Worm (Caenorhabditis elegans) whole organism, late embryonic: Measurements from ENCODE around the gene Y73B6BL.288.
A peak's percentile ranks its signal among the peaks of the same experiment; 100 is the strongest.

Experiments
- C08G9.2 ChIP-seq: sonication (generic microtip); optimal IDR thresholded peaks from 2 replicates; lab custom pipeline; 2016; ENCODE audit warnings: mild to moderate bottlenecking, missing genetic modification characterization, moderate library complexity, missing compliant biosample characterization
- C38D4.7 ChIP-seq: fragments of 200-800 bp; sonication (Bioruptor generic); optimal IDR thresholded peaks from 2 replicates; lab custom pipeline; 2018; ENCODE audit warnings: mild to moderate bottlenecking, missing genetic modification characterization, moderate library complexity, missing compliant biosample characterization
- T23F11.4 ChIP-seq: fragments of 200-800 bp; sonication (Bioruptor generic); optimal IDR thresholded peaks from 2 replicates; lab custom pipeline; 2018; ENCODE audit warnings: mild to moderate bottlenecking, missing genetic modification characterization, missing compliant biosample characterization
- Y22D7AL.16 ChIP-seq: sonication (generic microtip); optimal IDR thresholded peaks from 2 replicates; lab custom pipeline; 2016; ENCODE audit warnings: missing genetic modification characterization, missing compliant biosample characterization
- ceh-18 ChIP-seq: sonication (generic microtip); optimal IDR thresholded peaks from 2 replicates; lab custom pipeline; 2016; ENCODE audit warnings: missing genetic modification characterization, missing compliant biosample characterization
- ceh-2 ChIP-seq: sonication (generic microtip); optimal IDR thresholded peaks from 2 replicates; lab custom pipeline; 2016; ENCODE audit warnings: missing genotype, missing genetic modification characterization, missing compliant biosample characterization
- ceh-22 ChIP-seq: sonication (generic microtip); optimal IDR thresholded peaks from 2 replicates; lab custom pipeline; 2017; ENCODE audit warnings: missing biosample characterization, missing genetic modification characterization
- ceh-24 ChIP-seq: sonication (generic microtip); optimal IDR thresholded peaks from 2 replicates; lab custom pipeline; 2016; ENCODE audit warnings: mild to moderate bottlenecking, missing genetic modification characterization, missing compliant biosample characterization
- ceh-34 ChIP-seq: sonication (generic microtip); optimal IDR thresholded peaks from 2 replicates; lab custom pipeline; 2016; ENCODE audit warnings: mild to moderate bottlenecking, missing genetic modification characterization, missing compliant biosample characterization
- ceh-45 ChIP-seq: fragments of 200-800 bp; sonication (Bioruptor generic); IDR thresholded peaks from 2 replicates; pipeline ENCODE4 v1.3.6; 2022; ENCODE audit warnings: missing genetic modification reagents, missing genetic modification characterization, missing compliant biosample characterization
- ceh-48 ChIP-seq: sonication (generic microtip); optimal IDR thresholded peaks from 2 replicates; lab custom pipeline; 2016; ENCODE audit warnings: missing genetic modification characterization, inconsistent platforms, missing compliant biosample characterization
- dmd-4 ChIP-seq: sonication (generic microtip); optimal IDR thresholded peaks from 2 replicates; lab custom pipeline; 2016; ENCODE audit warnings: borderline replicate concordance, missing genetic modification characterization, missing compliant biosample characterization
- dve-1 ChIP-seq: sonication (generic microtip); optimal IDR thresholded peaks from 2 replicates; lab custom pipeline; 2017; ENCODE audit warnings: antibody characterized with exemption, mild to moderate bottlenecking, missing genetic modification characterization, missing compliant biosample characterization
- elt-2 ChIP-seq: sonication (generic microtip); optimal IDR thresholded peaks from 2 replicates; lab custom pipeline; 2016; ENCODE audit warnings: missing genetic modification reagents, missing genetic modification characterization, missing compliant biosample characterization
- elt-4 ChIP-seq: sonication (generic microtip); optimal IDR thresholded peaks from 2 replicates; lab custom pipeline; 2016; ENCODE audit warnings: missing genetic modification characterization, missing compliant biosample characterization
- hlh-13 ChIP-seq: fragments of 200-800 bp; sonication (Bioruptor generic); optimal IDR thresholded peaks from 2 replicates; lab custom pipeline; 2018; ENCODE audit warnings: mild to moderate bottlenecking, missing genetic modification characterization, missing compliant biosample characterization
- hlh-8 ChIP-seq: sonication (generic microtip); optimal IDR thresholded peaks from 2 replicates; lab custom pipeline; 2016; ENCODE audit warnings: missing genotype, missing genetic modification characterization, missing compliant biosample characterization
- lin-11 ChIP-seq: fragments of 200-800 bp; sonication (Bioruptor generic); optimal IDR thresholded peaks from 2 replicates; lab custom pipeline; 2018; ENCODE audit warnings: mild to moderate bottlenecking, missing genetic modification characterization, missing compliant biosample characterization
- mec-3 ChIP-seq: sonication (generic microtip); optimal IDR thresholded peaks from 2 replicates; lab custom pipeline; 2016; ENCODE audit warnings: borderline replicate concordance, missing genetic modification characterization, missing compliant biosample characterization
- nfya-1 ChIP-seq: sonication (generic microtip); optimal IDR thresholded peaks from 2 replicates; lab custom pipeline; 2017; ENCODE audit warnings: missing genetic modification characterization, mild to moderate bottlenecking, missing compliant biosample characterization, antibody characterized with exemption, moderate library complexity
- nhr-11 ChIP-seq: fragments of 150-350 bp; optimal IDR thresholded peaks from 2 replicates; lab custom pipeline; 2014; ENCODE audit warnings: missing biosample characterization, missing genetic modification characterization
- nhr-232 ChIP-seq: sonication (generic microtip); optimal IDR thresholded peaks from 2 replicates; lab custom pipeline; 2016; ENCODE audit warnings: missing genetic modification characterization, missing compliant biosample characterization
- odd-2 ChIP-seq: sonication (generic microtip); optimal IDR thresholded peaks from 2 replicates; lab custom pipeline; 2017; ENCODE audit warnings: antibody characterized with exemption, mild to moderate bottlenecking, missing genetic modification characterization, missing compliant biosample characterization
- pat-9 ChIP-seq: fragments of 200-800 bp; sonication (Bioruptor generic); optimal IDR thresholded peaks from 2 replicates; lab custom pipeline; 2018; ENCODE audit warnings: mild to moderate bottlenecking, missing genetic modification characterization, moderate library complexity, missing compliant biosample characterization
- pha-4 ChIP-seq: fragments of 150-350 bp; optimal IDR thresholded peaks from 2 replicates; lab custom pipeline; 2018; ENCODE audit warnings: missing biosample characterization, missing genetic modification reagents, missing genetic modification characterization
- pqm-1 ChIP-seq: sonication (generic microtip); optimal IDR thresholded peaks from 2 replicates; lab custom pipeline; 2016; ENCODE audit warnings: missing genetic modification characterization, missing compliant biosample characterization
- pros-1 ChIP-seq: fragments of 150-350 bp; optimal IDR thresholded peaks from 2 replicates; lab custom pipeline; 2014; ENCODE audit warnings: missing biosample characterization, missing genetic modification reagents, missing genetic modification characterization
- ref-2 ChIP-seq: sonication (generic microtip); optimal IDR thresholded peaks from 2 replicates; lab custom pipeline; 2016; ENCODE audit warnings: missing genetic modification characterization, missing compliant biosample characterization
- sdc-2 ChIP-seq: sonication (generic microtip); optimal IDR thresholded peaks from 2 replicates; lab custom pipeline; 2016; ENCODE audit warnings: missing genotype, missing genetic modification characterization, missing compliant biosample characterization
- sox-2 ChIP-seq: fragments of 200-800 bp; sonication (Bioruptor generic); IDR thresholded peaks from 2 replicates; pipeline ENCODE4 v1.3.6; 2022; ENCODE audit warnings: missing genetic modification reagents, missing genetic modification characterization, missing compliant biosample characterization
- sox-4 ChIP-seq: sonication (generic microtip); optimal IDR thresholded peaks from 2 replicates; lab custom pipeline; 2017; ENCODE audit warnings: mild to moderate bottlenecking, missing genetic modification characterization, inconsistent platforms, missing compliant biosample characterization
- syd-9 ChIP-seq: sonication (generic microtip); optimal IDR thresholded peaks from 2 replicates; lab custom pipeline; 2016; ENCODE audit warnings: mild to moderate bottlenecking, missing genetic modification characterization, moderate library complexity, missing compliant biosample characterization
- tbx-2 ChIP-seq: sonication (generic microtip); optimal IDR thresholded peaks from 2 replicates; lab custom pipeline; 2016; ENCODE audit warnings: missing genetic modification characterization, missing compliant biosample characterization
- tbx-7 ChIP-seq: sonication (generic microtip); optimal IDR thresholded peaks from 2 replicates; lab custom pipeline; 2016; ENCODE audit warnings: missing genotype, missing genetic modification characterization, missing compliant biosample characterization
- unc-42 ChIP-seq: sonication (generic microtip); optimal IDR thresholded peaks from 2 replicates; lab custom pipeline; 2016; ENCODE audit warnings: missing genotype, missing genetic modification characterization, missing compliant biosample characterization
- unc-55 ChIP-seq: sonication (generic microtip); optimal IDR thresholded peaks from 2 replicates; lab custom pipeline; 2017; ENCODE audit warnings: missing biosample characterization, missing genetic modification reagents, missing genetic modification characterization

The Y73B6BL.288 gene

ce11 chrIV:6377335-6378069, 35.2 kb upstream of the Y73B6BL.288 start:
- TF ChIP-seq ceh-45 (GFP tag; lab: Robert Waterston, UW) (no peak), ceh-48 (tag; lab: Kevin White, UChicago) (no peak)

ce11 chrIV:6376473-6377115, 34.3 kb upstream of the Y73B6BL.288 start, which contains the start of the genes hrpf-2 and bli-6:
Gene hrpf-2, minus strand, starts transcription at chrIV:6376523.
Gene bli-6, plus strand, starts transcription at chrIV:6377065.
- TF ChIP-seq unc-42 (tag; lab: Kevin White, UChicago) (peak; percentile 34), Y22D7AL.16 (tag; lab: Kevin White, UChicago) (no peak), ceh-18 (tag; lab: Kevin White, UChicago) (peak; percentile 42), nfya-1 (tag; lab: Kevin White, UChicago) (peak; percentile 44), pqm-1 (tag; lab: Kevin White, UChicago) (no peak), ref-2 (tag; lab: Kevin White, UChicago) (peak; percentile 8)

- TF ChIP-seq sox-4 (tag; lab: Kevin White, UChicago): no peak
- no peak for TF ChIP-seq ceh-24 (tag; lab: Kevin White, UChicago)
- TF ChIP-seq odd-2 (tag; lab: Kevin White, UChicago): no peak
- TF ChIP-seq pat-9 (tag; lab: Kevin White, UChicago): no peak
- TF ChIP-seq ceh-2 (tag; lab: Kevin White, UChicago): no peak
- TF ChIP-seq unc-55: no peak
- TF ChIP-seq nhr-232 (tag; lab: Kevin White, UChicago): no peak
- TF ChIP-seq ceh-22 (tag; lab: Kevin White, UChicago): no peak
These were observed 31.4 kb upstream of the Y73B6BL.288 start for ce11 chrIV:6373721-6374120.

ce11 chrIV:6372993-6373392, 30.7 kb upstream of the Y73B6BL.288 start, which contains the start of gene smg-3:
Gene smg-3, minus strand, starts transcription at chrIV:6373093.
- TF ChIP-seq ceh-34 (tag; lab: Kevin White, UChicago) (no peak), dmd-4 (no peak), sdc-2 (tag; lab: Kevin White, UChicago) (no peak), C08G9.2 (no peak), ceh-2 (tag; lab: Kevin White, UChicago) (no peak), nhr-232 (tag; lab: Kevin White, UChicago) (no peak), elt-2 (no peak), sox-2 (no peak), pros-1 (tag; lab: Kevin White, UChicago) (no peak), syd-9 (no peak), ceh-45 (GFP tag; lab: Robert Waterston, UW) (no peak), nfya-1 (tag; lab: Kevin White, UChicago) (no peak), tbx-2 (tag; lab: Kevin White, UChicago) (no peak), ceh-22 (tag; lab: Kevin White, UChicago) (no peak)
- TF ChIP-seq, all 69 proteins: peak for 0

ce11 chrIV:6372267-6372666, 29.9 kb upstream of the Y73B6BL.288 start:
- TF ChIP-seq unc-42 (tag; lab: Kevin White, UChicago): no peak
- TF ChIP-seq mec-3 (tag; lab: Kevin White, UChicago): no peak
- no peak for TF ChIP-seq pqm-1 (tag; lab: Kevin White, UChicago)
- TF ChIP-seq C38D4.7 (GFP tag; lab: Kevin White, UChicago): no peak
- no peak for TF ChIP-seq dve-1
- TF ChIP-seq tbx-2 (tag; lab: Kevin White, UChicago): no peak
- TF ChIP-seq pha-4 (tag; lab: Kevin White, UChicago): no peak
- TF ChIP-seq lin-11 (tag; lab: Kevin White, UChicago): no peak
- TF ChIP-seq T23F11.4 (GFP tag; lab: Kevin White, UChicago): no peak
- no peak for TF ChIP-seq hlh-8 (tag; lab: Kevin White, UChicago)
- no peak for TF ChIP-seq unc-55
- TF ChIP-seq elt-4: no peak
- TF ChIP-seq nhr-11 (tag; lab: Kevin White, UChicago): no peak
- TF ChIP-seq pros-1 (tag; lab: Kevin White, UChicago): no peak
- TF ChIP-seq hlh-13: no peak
- TF ChIP-seq tbx-7 (tag; lab: Kevin White, UChicago): no peak
